Worm (Caenorhabditis elegans) whole organism, L1 larva: ENCODE results near the gene R07E5.11.

Experiments
- C16A3.4 ChIP-seq: fragments of 150-350 bp; optimal IDR thresholded peaks from 2 replicates; lab custom pipeline; 2014; ENCODE audit warnings: missing biosample characterization, missing genetic modification characterization
- F16B12.6 ChIP-seq: fragments of 150-350 bp; optimal IDR thresholded peaks from 2 replicates; lab custom pipeline; 2014; ENCODE audit warnings: missing biosample characterization, missing genetic modification characterization
- Y116A8C.19 ChIP-seq: sonication (generic microtip); optimal IDR thresholded peaks from 2 replicates; lab custom pipeline; 2016; ENCODE audit warnings: missing compliant biosample characterization, missing genetic modification characterization, borderline replicate concordance
- alr-1 ChIP-seq: fragments of 200-800 bp; sonication (Bioruptor generic); optimal IDR thresholded peaks from 2 replicates; lab custom pipeline; 2018; ENCODE audit warnings: borderline replicate concordance, mild to moderate bottlenecking, missing genetic modification characterization, missing compliant biosample characterization
- aly-2 ChIP-seq: fragments of 150-350 bp; optimal IDR thresholded peaks from 2 replicates; lab custom pipeline; 2014; ENCODE audit warnings: missing biosample characterization, missing genetic modification characterization
- blmp-1 ChIP-seq: fragments of 150-350 bp; optimal IDR thresholded peaks from 2 replicates; lab custom pipeline; 2014; ENCODE audit warnings: missing biosample characterization, missing genetic modification characterization
- ceh-88 ChIP-seq: fragments of 200-800 bp; sonication (Bioruptor generic); IDR thresholded peaks from 2 replicates; pipeline ENCODE4 v1.3.6; 2022; ENCODE audit warnings: missing genetic modification characterization, missing compliant biosample characterization
- ceh-90 ChIP-seq: sonication (generic microtip); optimal IDR thresholded peaks from 2 replicates; lab custom pipeline; 2016; ENCODE audit warnings: missing genetic modification characterization, missing compliant biosample characterization
- dpl-1 ChIP-seq, 3 experiments: fragments of 150-350 bp in 2 of 3; sonication (generic microtip) in 1 of 3; optimal IDR thresholded peaks; 2 replicates each; lab custom pipeline; 2014 to 2017; ENCODE audit warnings: missing biosample characterization in 3 of 3, missing genetic modification characterization in 3 of 3, missing genetic modification reagents in 3 of 3
- dsc-1 ChIP-seq: sonication (generic microtip); optimal IDR thresholded peaks from 2 replicates; lab custom pipeline; 2016; ENCODE audit warnings: mild to moderate bottlenecking, missing genetic modification characterization, missing compliant biosample characterization
- efl-1 ChIP-seq, 4 experiments: fragments of 150-350 bp; optimal IDR thresholded peaks in 3 of 4; peaks in 1 of 4; 1 replicate in 1 of 4; 2 replicates in 3 of 4; lab custom pipeline; 2014; ENCODE audit warnings: missing biosample characterization in 2 of 4, missing genetic modification characterization in 2 of 4, missing genetic modification reagents in 2 of 4
- efl-3 ChIP-seq: fragments of 200-800 bp; sonication (Bioruptor generic); optimal IDR thresholded peaks from 2 replicates; lab custom pipeline; 2018; ENCODE audit warnings: mild to moderate bottlenecking, missing genetic modification characterization, missing compliant biosample characterization
- egl-13 ChIP-seq: sonication (generic microtip); optimal IDR thresholded peaks from 2 replicates; lab custom pipeline; 2016; ENCODE audit warnings: missing genotype, missing genetic modification reagents, missing genetic modification characterization, missing compliant biosample characterization
- elt-2 ChIP-seq: sonication (generic microtip); optimal IDR thresholded peaks from 2 replicates; lab custom pipeline; 2016; ENCODE audit warnings: missing genetic modification characterization, mild to moderate bottlenecking, inconsistent platforms, missing compliant biosample characterization, missing genetic modification reagents
- fkh-8 ChIP-seq: sonication (generic microtip); optimal IDR thresholded peaks from 2 replicates; lab custom pipeline; 2016; ENCODE audit warnings: mild to moderate bottlenecking, missing genetic modification characterization, missing compliant biosample characterization
- grh-1 ChIP-seq: fragments of 200-800 bp; sonication (Bioruptor generic); IDR thresholded peaks from 2 replicates; pipeline ENCODE4 v1.3.6; 2022; ENCODE audit warnings: missing genetic modification reagents, missing genetic modification characterization, missing compliant biosample characterization
- hlh-4 ChIP-seq: sonication (generic microtip); optimal IDR thresholded peaks from 2 replicates; lab custom pipeline; 2016; ENCODE audit warnings: mild to moderate bottlenecking, missing genetic modification characterization, missing compliant biosample characterization
- irx-1 ChIP-seq: sonication (generic microtip); optimal IDR thresholded peaks from 2 replicates; lab custom pipeline; 2016; ENCODE audit warnings: missing genetic modification characterization, missing compliant biosample characterization
- isw-1 ChIP-seq: fragments of 200-800 bp; sonication (Bioruptor generic); IDR thresholded peaks from 2 replicates; pipeline ENCODE4 v1.3.6; 2022; ENCODE audit warnings: missing genetic modification characterization, missing compliant biosample characterization
- jun-1 ChIP-seq: fragments of 150-350 bp; optimal IDR thresholded peaks from 2 replicates; lab custom pipeline; 2014; ENCODE audit warnings: missing biosample characterization, missing genetic modification reagents, missing genetic modification characterization
- lin-13 ChIP-seq: fragments of 150-350 bp; optimal IDR thresholded peaks from 2 replicates; lab custom pipeline; 2014; ENCODE audit warnings: missing biosample characterization, missing genetic modification reagents, missing genetic modification characterization
- lin-14 ChIP-seq: fragments of 200-800 bp; sonication (Bioruptor generic); optimal IDR thresholded peaks from 2 replicates; lab custom pipeline; 2018; ENCODE audit warnings: mild to moderate bottlenecking, missing genetic modification characterization, moderate library complexity, missing compliant biosample characterization
- lin-35 ChIP-seq, 2 experiments: fragments of 150-350 bp; optimal IDR thresholded peaks; 2 replicates each; lab custom pipeline; 2014; ENCODE audit warnings: missing biosample characterization in 2 of 2, missing genetic modification characterization in 2 of 2, missing genetic modification reagents in 2 of 2
- lin-39 ChIP-seq: fragments of 150-350 bp; optimal IDR thresholded peaks from 2 replicates; lab custom pipeline; 2014; ENCODE audit warnings: missing biosample characterization, missing genetic modification reagents, missing genetic modification characterization
- mdl-1 ChIP-seq, 2 experiments: fragments of 150-350 bp; optimal IDR thresholded peaks; 2 replicates each; lab custom pipeline; 2014 to 2017; ENCODE audit warnings: missing biosample characterization in 2 of 2, missing genetic modification characterization in 2 of 2, inconsistent platforms in 1 of 2
- mep-1 ChIP-seq: fragments of 150-350 bp; optimal IDR thresholded peaks from 2 replicates; lab custom pipeline; 2014; ENCODE audit warnings: missing biosample characterization, missing genetic modification characterization
- nhr-12 ChIP-seq: sonication (generic microtip); optimal IDR thresholded peaks from 2 replicates; lab custom pipeline; 2017; ENCODE audit warnings: missing biosample characterization, missing genetic modification characterization
- nhr-19 ChIP-seq: fragments of 200-800 bp; sonication (Bioruptor generic); conservative IDR thresholded peaks from 2 replicates; pipeline ENCODE4 v1.3.6; 2022; ENCODE audit warnings: missing genetic modification characterization, missing compliant biosample characterization
- nhr-20 ChIP-seq: sonication (generic microtip); optimal IDR thresholded peaks from 2 replicates; lab custom pipeline; 2016; ENCODE audit warnings: mild to moderate bottlenecking, missing genetic modification characterization, missing compliant biosample characterization
- nhr-28 ChIP-seq: fragments of 150-350 bp; optimal IDR thresholded peaks from 2 replicates; lab custom pipeline; 2014; ENCODE audit warnings: missing biosample characterization, missing genetic modification characterization
- nhr-71 ChIP-seq: sonication (generic microtip); optimal IDR thresholded peaks from 2 replicates; lab custom pipeline; 2016; ENCODE audit warnings: mild to moderate bottlenecking, missing genetic modification characterization, moderate library complexity, missing compliant biosample characterization
- nhr-76 ChIP-seq: sonication (generic microtip); optimal IDR thresholded peaks from 2 replicates; lab custom pipeline; 2017; ENCODE audit warnings: missing biosample characterization, missing genetic modification characterization
- nhr-77 ChIP-seq: fragments of 150-350 bp; optimal IDR thresholded peaks from 2 replicates; lab custom pipeline; 2014; ENCODE audit warnings: missing biosample characterization, missing genetic modification characterization
- nhr-84 ChIP-seq: sonication (generic microtip); optimal IDR thresholded peaks from 2 replicates; lab custom pipeline; 2017; ENCODE audit warnings: missing biosample characterization, missing genetic modification characterization
- nhr-90 ChIP-seq: sonication (generic microtip); optimal IDR thresholded peaks from 2 replicates; lab custom pipeline; 2016; ENCODE audit warnings: mild to moderate bottlenecking, missing genetic modification characterization, missing compliant biosample characterization; ENCODE audit not compliant: poor library complexity
- pag-3 ChIP-seq: sonication (generic microtip); optimal IDR thresholded peaks from 2 replicates; lab custom pipeline; 2017; ENCODE audit warnings: missing genetic modification characterization, mild to moderate bottlenecking, missing compliant biosample characterization, antibody characterized with exemption, borderline replicate concordance; ENCODE audit not compliant: insufficient read depth
- pqm-1 ChIP-seq: sonication (generic microtip); optimal IDR thresholded peaks from 3 replicates; lab custom pipeline; 2017; ENCODE audit warnings: missing biosample characterization, missing genetic modification characterization
- skn-1 ChIP-seq: fragments of 150-350 bp; optimal IDR thresholded peaks from 2 replicates; lab custom pipeline; 2014; ENCODE audit warnings: missing biosample characterization, missing genetic modification characterization
- snpc-4 ChIP-seq: fragments of 150-350 bp; optimal IDR thresholded peaks from 2 replicates; lab custom pipeline; 2014; ENCODE audit warnings: missing biosample characterization, missing genetic modification characterization
- snu-23 ChIP-seq: sonication (generic microtip); optimal IDR thresholded peaks from 2 replicates; lab custom pipeline; 2016; ENCODE audit warnings: missing genetic modification characterization, missing compliant biosample characterization
- sox-4 ChIP-seq: sonication (generic microtip); optimal IDR thresholded peaks from 2 replicates; lab custom pipeline; 2016; ENCODE audit warnings: missing genetic modification characterization, missing compliant biosample characterization
- sptf-1 ChIP-seq: fragments of 150-350 bp; optimal IDR thresholded peaks from 2 replicates; lab custom pipeline; 2014; ENCODE audit warnings: missing biosample characterization, missing genetic modification characterization
- sup-37 ChIP-seq: fragments of 200-800 bp; sonication (Bioruptor generic); optimal IDR thresholded peaks from 2 replicates; lab custom pipeline; 2018; ENCODE audit warnings: mild to moderate bottlenecking, missing genetic modification characterization, missing compliant biosample characterization
- swsn-7 ChIP-seq: sonication (generic microtip); optimal IDR thresholded peaks from 2 replicates; lab custom pipeline; 2016; ENCODE audit warnings: missing genetic modification characterization, missing compliant biosample characterization
- tbx-2 ChIP-seq: sonication (generic microtip); optimal IDR thresholded peaks from 2 replicates; lab custom pipeline; 2016; ENCODE audit warnings: missing genetic modification characterization, missing compliant biosample characterization
- unc-130 ChIP-seq: fragments of 150-350 bp; optimal IDR thresholded peaks from 2 replicates; lab custom pipeline; 2017; ENCODE audit warnings: missing biosample characterization, missing genetic modification characterization, inconsistent platforms
- unc-86 ChIP-seq: sonication (generic microtip); optimal IDR thresholded peaks from 2 replicates; lab custom pipeline; 2016; ENCODE audit warnings: missing genetic modification characterization, missing compliant biosample characterization
- unc-98 ChIP-seq: fragments of 200-800 bp; sonication (Bioruptor generic); IDR thresholded peaks from 2 replicates; pipeline ENCODE4 v1.3.6; 2022; ENCODE audit warnings: missing genetic modification characterization, missing compliant biosample characterization
- xbp-1 ChIP-seq: sonication (generic microtip); optimal IDR thresholded peaks from 2 replicates; lab custom pipeline; 2016; ENCODE audit warnings: missing genetic modification characterization, missing compliant biosample characterization
- zag-1 ChIP-seq: fragments of 150-350 bp; optimal IDR thresholded peaks from 2 replicates; lab custom pipeline; 2014; ENCODE audit warnings: missing biosample characterization, missing genetic modification characterization
- ztf-11 ChIP-seq, 2 experiments: sonication (generic microtip); optimal IDR thresholded peaks; 2 replicates each; lab custom pipeline; 2016 to 2017; ENCODE audit warnings: missing genetic modification characterization in 2 of 2, missing biosample characterization in 1 of 2, missing compliant biosample characterization in 1 of 2

The R07E5.11 gene

ce11 chrIII:4414041-4414440 is 994 bp downstream of the R07E5.11 start (continued):
- TF ChIP-seq nhr-90: peak; percentile 66
- TF ChIP-seq lin-35 (GFP tag; optimal IDR thresholded peaks at IDR 0.05; lab: Kevin White, UChicago): peak; percentile 3 to 46
- 0 out of 2 replicates have a peak, but pooled peaks have one; percentile 37 for TF ChIP-seq ceh-88
- peak; percentile 55 for TF ChIP-seq fkh-8 (tag; lab: Kevin White, UChicago)
- TF ChIP-seq ceh-90 (tag; lab: Kevin White, UChicago): peak; percentile 4
- TF ChIP-seq grh-1 (GFP tag; lab: Robert Waterston, UW): peak; percentile 47; the same call in 1 of the 2 replicates
- peak; percentile 16 for TF ChIP-seq unc-86 (tag; lab: Kevin White, UChicago)
- peak; percentile 33 for TF ChIP-seq irx-1 (tag; lab: Kevin White, UChicago)
- TF ChIP-seq snu-23: peak; percentile 55
- peak; percentile 86 for TF ChIP-seq nhr-19 (GFP tag; lab: Robert Waterston, UW)
- peak; percentile 52 for TF ChIP-seq nhr-20 (tag; lab: Kevin White, UChicago)
- peak; percentile 33 for TF ChIP-seq skn-1 (tag; lab: Kevin White, UChicago)
- peak; percentile 5 for TF ChIP-seq aly-2 (tag; lab: Kevin White, UChicago)
- TF ChIP-seq sox-4 (tag; lab: Kevin White, UChicago): peak; percentile 13
- peak; percentile 47 for TF ChIP-seq C16A3.4 (tag; lab: Kevin White, UChicago)
- TF ChIP-seq xbp-1 (tag; lab: Kevin White, UChicago): peak; percentile 51
- peak; percentile 18 for TF ChIP-seq F16B12.6 (tag; lab: Kevin White, UChicago)
- peak; percentile 9 for TF ChIP-seq lin-13 (GFP tag; lab: Kevin White, UChicago)
- peak; percentile 9 to 41 (median 39) for TF ChIP-seq dpl-1 (GFP tag; optimal IDR thresholded peaks at IDR 0.05; lab: Kevin White, UChicago)
- TF ChIP-seq mep-1: peak; percentile 50
- TF ChIP-seq, all 84 proteins: peak for 38; not testable (repeated sequence) for 46

- TF ChIP-seq blmp-1 (tag; lab: Kevin White, UChicago): peak; percentile 44
- TF ChIP-seq snpc-4: no peak
- TF ChIP-seq swsn-7 (tag; lab: Kevin White, UChicago): no peak
- TF ChIP-seq F16B12.6 (tag; lab: Kevin White, UChicago): no peak
- TF ChIP-seq ztf-11 (tag; optimal IDR thresholded peaks at IDR 0.05; lab: Kevin White, UChicago): no peak
- TF ChIP-seq nhr-20 (tag; lab: Kevin White, UChicago): peak; percentile 1
- TF ChIP-seq lin-39 (tag; lab: Kevin White, UChicago): no peak
- TF ChIP-seq nhr-90: no peak
- no peak for TF ChIP-seq jun-1
- no peak for TF ChIP-seq nhr-12 (tag; lab: Kevin White, UChicago)
- TF ChIP-seq unc-130 (tag; lab: Kevin White, UChicago): no peak
- TF ChIP-seq nhr-28 (tag; lab: Kevin White, UChicago): no peak
- TF ChIP-seq nhr-71 (tag; lab: Kevin White, UChicago): peak; percentile 53
- no peak for TF ChIP-seq ceh-90 (tag; lab: Kevin White, UChicago)
- TF ChIP-seq aly-2 (tag; lab: Kevin White, UChicago): no peak
- TF ChIP-seq pag-3: no peak
- no peak for TF ChIP-seq efl-1 (optimal IDR thresholded peaks at IDR 0.05; lab: Kevin White, UChicago)
- no peak for TF ChIP-seq efl-1 (GFP tag; optimal IDR thresholded peaks at IDR 0.05 in 1 of 2; lab: Kevin White, UChicago)
- no peak for TF ChIP-seq sox-4 (tag; lab: Kevin White, UChicago)
- TF ChIP-seq tbx-2 (tag; lab: Kevin White, UChicago): no peak
- no peak for TF ChIP-seq egl-13
- TF ChIP-seq zag-1 (tag; lab: Kevin White, UChicago): no peak
- no peak for TF ChIP-seq mdl-1 (tag; optimal IDR thresholded peaks at IDR 0.05; lab: Kevin White, UChicago)
- TF ChIP-seq pqm-1 (tag; lab: Kevin White, UChicago): peak; percentile 53
- TF ChIP-seq nhr-76 (tag; lab: Kevin White, UChicago): no peak
- TF ChIP-seq sup-37: no peak
- TF ChIP-seq nhr-77: no peak
- TF ChIP-seq dsc-1 (tag; lab: Kevin White, UChicago): no peak
- peak; percentile 86 for TF ChIP-seq elt-2 (tag; lab: Kevin White, UChicago)
- no peak for TF ChIP-seq nhr-84 (tag; lab: Kevin White, UChicago)
- no peak for TF ChIP-seq hlh-4 (tag; lab: Kevin White, UChicago)
- no peak for TF ChIP-seq sptf-1 (tag; lab: Kevin White, UChicago)
- no peak for TF ChIP-seq Y116A8C.19 (tag; lab: Kevin White, UChicago)
- TF ChIP-seq efl-3: no peak
- no peak for TF ChIP-seq isw-1 (GFP tag; lab: Robert Waterston, UW)
- TF ChIP-seq unc-98 (GFP tag; lab: Robert Waterston, UW): no peak
- TF ChIP-seq lin-14 (GFP tag; lab: Kevin White, UChicago): peak; percentile 54
- no peak for TF ChIP-seq alr-1
Measured at ce11 chrIII:4413099-4413498, 1.9 kb downstream of the R07E5.11 start, which contains the start of gene mpc-1. TSS of gene mpc-1 (plus strand) at chrIII:4413457.
